Worm (Caenorhabditis elegans) whole organism, L4 larva: ENCODE results near the gene tmd-2.

Experiments
- F26F4.8 ChIP-seq: fragments of 200-800 bp; sonication (Bioruptor generic); conservative IDR thresholded peaks from 2 replicates; pipeline ENCODE4 v1.3.6; 2022; ENCODE audit warnings: missing genetic modification characterization, missing compliant biosample characterization
- Y105C5A.15 ChIP-seq: fragments of 200-800 bp; sonication (Bioruptor generic); IDR thresholded peaks from 2 replicates; pipeline ENCODE4 v1.3.6; 2022; ENCODE audit warnings: missing genetic modification characterization, missing compliant biosample characterization
- Y48G9A.11 ChIP-seq: fragments of 200-800 bp; sonication (Bioruptor generic); IDR thresholded peaks from 2 replicates; pipeline ENCODE4 v1.3.6; 2022; ENCODE audit warnings: missing genetic modification reagents, missing genetic modification characterization, missing compliant biosample characterization
- Y75B8A.6 ChIP-seq: fragments of 200-800 bp; sonication (Bioruptor generic); IDR thresholded peaks from 2 replicates; pipeline ENCODE4 v1.3.6; 2022; ENCODE audit warnings: missing genetic modification reagents, missing genetic modification characterization, missing compliant biosample characterization
- ZK337.2 ChIP-seq: fragments of 200-800 bp; sonication (Bioruptor generic); IDR thresholded peaks from 2 replicates; pipeline ENCODE4 v1.3.6; 2022; ENCODE audit warnings: missing genetic modification reagents, missing genetic modification characterization, missing compliant biosample characterization
- aha-1 ChIP-seq: fragments of 150-350 bp; peaks from one replicate; lab custom pipeline; 2014; ENCODE audit warnings: missing biosample characterization, missing genetic modification characterization
- aly-2 ChIP-seq: sonication (generic microtip); optimal IDR thresholded peaks from 2 replicates; lab custom pipeline; 2018; ENCODE audit warnings: missing biosample characterization, missing genetic modification characterization
- attf-4 ChIP-seq: sonication (generic microtip); optimal IDR thresholded peaks from 3 replicates; lab custom pipeline; 2017; ENCODE audit warnings: missing biosample characterization, missing genetic modification characterization
- ceh-62 ChIP-seq: sonication (generic microtip); optimal IDR thresholded peaks from 2 replicates; lab custom pipeline; 2017; ENCODE audit warnings: missing biosample characterization, missing genetic modification characterization
- daf-19 ChIP-seq: fragments of 200-800 bp; sonication (Bioruptor generic); conservative IDR thresholded peaks from 2 replicates; pipeline ENCODE4 v1.3.6; 2022; ENCODE audit warnings: missing genetic modification characterization, missing compliant biosample characterization
- daf-8 ChIP-seq: fragments of 200-800 bp; sonication (Bioruptor generic); IDR thresholded peaks from 2 replicates; pipeline ENCODE4 v1.3.6; 2022; ENCODE audit warnings: missing genetic modification characterization, missing compliant biosample characterization
- dmd-6 ChIP-seq: fragments of 200-800 bp; sonication (Bioruptor generic); IDR thresholded peaks from 2 replicates; pipeline ENCODE4 v1.3.6; 2022; ENCODE audit warnings: missing genetic modification reagents, missing genetic modification characterization, missing compliant biosample characterization
- dmd-8 ChIP-seq: fragments of 200-800 bp; sonication (Bioruptor generic); IDR thresholded peaks from 2 replicates; pipeline ENCODE4 v1.3.6; 2022; ENCODE audit warnings: missing genetic modification characterization, missing compliant biosample characterization
- dpl-1 ChIP-seq: fragments of 150-350 bp; optimal IDR thresholded peaks from 2 replicates; lab custom pipeline; 2014; ENCODE audit warnings: missing biosample characterization, missing genetic modification reagents, missing genetic modification characterization
- dve-1 ChIP-seq: sonication (generic microtip); optimal IDR thresholded peaks from 2 replicates; lab custom pipeline; 2017; ENCODE audit warnings: antibody characterized with exemption, mild to moderate bottlenecking, missing genetic modification characterization, missing compliant biosample characterization; ENCODE audit not compliant: insufficient read depth
- fkh-10 ChIP-seq: fragments of 150-350 bp; optimal IDR thresholded peaks from 2 replicates; lab custom pipeline; 2014; ENCODE audit warnings: missing biosample characterization, missing genetic modification reagents, missing genetic modification characterization
- hif-1 ChIP-seq, 2 experiments: sonication (generic microtip); optimal IDR thresholded peaks; 2 replicates each; lab custom pipeline; 2016 to 2017; ENCODE audit warnings: missing compliant biosample characterization in 2 of 2, missing genetic modification characterization in 2 of 2, missing genetic modification reagents in 2 of 2, missing genotype in 2 of 2, mild to moderate bottlenecking in 1 of 2
- lin-13 ChIP-seq: fragments of 150-350 bp; optimal IDR thresholded peaks from 2 replicates; lab custom pipeline; 2014; ENCODE audit warnings: missing biosample characterization, missing genetic modification reagents, missing genetic modification characterization
- lin-29 ChIP-seq: fragments of 200-800 bp; sonication (Bioruptor generic); IDR thresholded peaks from 2 replicates; pipeline ENCODE4 v1.3.6; 2022; ENCODE audit warnings: missing genetic modification reagents, missing genetic modification characterization, missing compliant biosample characterization
- lsy-2 ChIP-seq, 2 experiments: fragments of 150-350 bp in 1 of 2; sonication (generic microtip) in 1 of 2; optimal IDR thresholded peaks; 2 replicates each; lab custom pipeline; 2014 to 2017; ENCODE audit warnings: missing biosample characterization in 2 of 2, missing genetic modification characterization in 2 of 2
- madf-5 ChIP-seq, 2 experiments: fragments of 200-800 bp; sonication (Bioruptor generic); IDR thresholded peaks; 2 replicates each; pipeline ENCODE4 v1.3.6; 2022; ENCODE audit warnings: missing compliant biosample characterization in 2 of 2, missing genetic modification characterization in 2 of 2
- madf-9 ChIP-seq: fragments of 200-800 bp; sonication (Bioruptor generic); conservative IDR thresholded peaks from 2 replicates; pipeline ENCODE4 v1.3.6; 2022; ENCODE audit warnings: missing genetic modification reagents, missing genetic modification characterization, missing compliant biosample characterization
- mxl-2 ChIP-seq: fragments of 200-800 bp; sonication (Bioruptor generic); conservative IDR thresholded peaks from 2 replicates; pipeline ENCODE4 v1.3.6; 2022; ENCODE audit warnings: missing genetic modification reagents, missing genetic modification characterization, missing compliant biosample characterization
- nhr-102 ChIP-seq: sonication (generic microtip); optimal IDR thresholded peaks from 2 replicates; lab custom pipeline; 2016; ENCODE audit warnings: mild to moderate bottlenecking, missing genetic modification characterization, moderate library complexity, missing compliant biosample characterization
- nhr-11 ChIP-seq: fragments of 150-350 bp; optimal IDR thresholded peaks from 2 replicates; lab custom pipeline; 2014; ENCODE audit warnings: missing biosample characterization, missing genetic modification characterization
- nhr-111 ChIP-seq: fragments of 200-800 bp; sonication (Bioruptor generic); optimal IDR thresholded peaks from 2 replicates; lab custom pipeline; 2018; ENCODE audit warnings: mild to moderate bottlenecking, missing genetic modification characterization, missing compliant biosample characterization
- nhr-42 ChIP-seq: fragments of 200-800 bp; sonication (Bioruptor generic); IDR thresholded peaks from 2 replicates; pipeline ENCODE4 v1.3.6; 2022; ENCODE audit warnings: missing genetic modification characterization, missing compliant biosample characterization
- nhr-77 ChIP-seq: fragments of 150-350 bp; optimal IDR thresholded peaks from 2 replicates; lab custom pipeline; 2014; ENCODE audit warnings: missing biosample characterization, missing genetic modification characterization
- php-3 ChIP-seq: fragments of 200-800 bp; sonication (Bioruptor generic); IDR thresholded peaks from 2 replicates; pipeline ENCODE4 v1.3.6; 2022; ENCODE audit warnings: missing genetic modification reagents, missing genetic modification characterization, missing compliant biosample characterization
- pqm-1 ChIP-seq: sonication (generic microtip); optimal IDR thresholded peaks from 2 replicates; lab custom pipeline; 2017; ENCODE audit warnings: missing biosample characterization, missing genetic modification characterization
- rbr-2 ChIP-seq: sonication (generic microtip); optimal IDR thresholded peaks from 2 replicates; lab custom pipeline; 2016; ENCODE audit warnings: missing genotype, missing genetic modification characterization, missing compliant biosample characterization
- saeg-2 ChIP-seq: fragments of 200-800 bp; sonication (Bioruptor generic); IDR thresholded peaks from 2 replicates; pipeline ENCODE4 v1.3.6; 2022; ENCODE audit warnings: missing genetic modification reagents, missing genetic modification characterization, missing compliant biosample characterization
- snpc-4 ChIP-seq: fragments of 150-350 bp; optimal IDR thresholded peaks from 2 replicates; lab custom pipeline; 2014; ENCODE audit warnings: missing biosample characterization, missing genetic modification characterization
- tag-97 ChIP-seq: fragments of 200-800 bp; sonication (Bioruptor generic); IDR thresholded peaks from 2 replicates; pipeline ENCODE4 v1.3.6; 2022; ENCODE audit warnings: missing genetic modification characterization, missing compliant biosample characterization
- unc-130 ChIP-seq: sonication (generic microtip); optimal IDR thresholded peaks from 2 replicates; lab custom pipeline; 2016; ENCODE audit warnings: missing genetic modification reagents, missing genetic modification characterization, missing compliant biosample characterization
- vab-7 ChIP-seq: fragments of 200-800 bp; sonication (Bioruptor generic); IDR thresholded peaks from 2 replicates; pipeline ENCODE4 v1.3.6; 2022; ENCODE audit warnings: missing genetic modification reagents, missing genetic modification characterization, missing compliant biosample characterization
- ztf-11 ChIP-seq: fragments of 150-350 bp; optimal IDR thresholded peaks from 2 replicates; lab custom pipeline; 2014; ENCODE audit warnings: missing biosample characterization, missing genetic modification characterization

The tmd-2 gene

DNA sequence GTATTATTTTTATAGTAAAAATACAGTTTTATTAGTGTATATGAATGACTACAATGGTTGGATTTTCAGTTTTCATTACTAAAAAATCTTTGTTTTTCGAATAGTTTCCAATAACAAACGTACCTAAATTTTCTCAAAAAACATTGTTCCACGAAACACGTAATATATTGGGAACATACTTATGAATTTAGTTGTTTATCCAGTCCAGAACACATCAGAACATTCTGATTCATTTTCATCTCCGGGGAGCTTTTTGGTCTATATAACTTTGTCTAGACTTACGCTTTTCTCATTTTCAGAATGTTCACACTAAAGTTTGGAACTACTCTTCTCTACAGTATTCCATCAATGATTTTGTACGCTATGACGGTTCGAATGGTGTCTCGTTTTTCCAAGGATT is 42.7 kb upstream of the tmd-2 start, which contains the start of gene srg-33:
Gene srg-33 (plus strand): TSS at position 301 of the 400 bp plus-strand sequence.
- no peak for TF ChIP-seq Y75B8A.6 (GFP tag; lab: Robert Waterston, UW)
- TF ChIP-seq F26F4.8 (GFP tag; lab: Robert Waterston, UW) = no peak
- TF ChIP-seq dpl-1 (GFP tag; lab: Kevin White, UChicago) = no peak
- TF ChIP-seq tag-97 (GFP tag; lab: Robert Waterston, UW) = no peak
- no peak for TF ChIP-seq lin-13 (GFP tag; lab: Kevin White, UChicago)
- no peak for TF ChIP-seq unc-130 (GFP tag; lab: Kevin White, UChicago)
- TF ChIP-seq dve-1 (tag; lab: Kevin White, UChicago) = no peak
- no peak for TF ChIP-seq aha-1 (tag; lab: Kevin White, UChicago)
- TF ChIP-seq aly-2 (tag; lab: Kevin White, UChicago) = no peak
- TF ChIP-seq lin-29 (GFP tag; lab: Robert Waterston, UW) = no peak
- TF ChIP-seq madf-9 (GFP tag; lab: Robert Waterston, UW) = no peak
- TF ChIP-seq hif-1 (tag; optimal IDR thresholded peaks at IDR 0.05; lab: Kevin White, UChicago) = no peak
- TF ChIP-seq nhr-111 = no peak
- no peak for TF ChIP-seq snpc-4 (tag; lab: Kevin White, UChicago)
- TF ChIP-seq mxl-2 (GFP tag; lab: Robert Waterston, UW) = no peak
- TF ChIP-seq nhr-102 (tag; lab: Kevin White, UChicago) = no peak
- no peak for TF ChIP-seq nhr-42 (GFP tag; lab: Robert Waterston, UW)
- TF ChIP-seq nhr-77 (tag; lab: Kevin White, UChicago) = no peak
- TF ChIP-seq daf-8 (GFP tag; lab: Robert Waterston, UW) = no peak
- TF ChIP-seq php-3 (GFP tag; lab: Robert Waterston, UW) = no peak

DNA sequence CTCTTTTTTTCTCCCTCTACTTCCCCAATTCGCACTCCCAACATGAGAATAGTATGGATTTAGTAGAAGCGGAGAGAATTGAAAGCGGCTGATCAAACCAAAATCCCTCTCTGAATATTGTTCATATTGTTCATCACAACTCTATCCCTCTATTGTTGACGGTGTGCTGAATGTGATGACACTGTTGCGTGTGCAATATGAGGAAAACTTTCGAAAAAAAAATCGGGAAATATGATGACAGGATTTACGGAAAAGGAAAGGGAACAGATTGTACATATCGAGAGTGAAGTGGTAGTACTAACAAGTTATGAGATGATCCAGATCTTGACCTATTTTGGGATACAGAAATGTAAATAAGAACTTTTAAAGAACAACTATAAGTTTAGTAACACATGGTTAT is 38.6 kb upstream of the tmd-2 start, which contains the start of gene smex-1:
Gene smex-1 (minus strand): TSS at position 101 of the 400 bp plus-strand sequence.
- no peak for TF ChIP-seq fkh-10
- no peak for TF ChIP-seq nhr-11 (tag; lab: Kevin White, UChicago)
- no peak for TF ChIP-seq pqm-1 (tag; lab: Kevin White, UChicago)
- no peak for TF ChIP-seq ztf-11 (tag; lab: Kevin White, UChicago)
- no peak for TF ChIP-seq attf-4 (tag; lab: Kevin White, UChicago)
- TF ChIP-seq ceh-62 (tag; lab: Kevin White, UChicago) = no peak

- TF ChIP-seq dmd-6 (GFP tag; lab: Robert Waterston, UW) = peak; percentile 32; the same call in 1 of the 2 replicates
- TF ChIP-seq nhr-102 (tag; lab: Kevin White, UChicago) = no peak
These were observed 37.0 kb upstream of the tmd-2 start, which contains the start of gene W02D7.4 for ce11 chrV:8297504-8297903. Gene W02D7.4, minus strand, starts transcription at chrV:8297604.

- no peak for TF ChIP-seq dmd-8 (GFP tag; lab: Robert Waterston, UW)
- TF ChIP-seq rbr-2 (tag; lab: Kevin White, UChicago) = no peak
- TF ChIP-seq php-3 (GFP tag; lab: Robert Waterston, UW) = no peak
- TF ChIP-seq madf-5 (GFP tag; IDR thresholded peaks at IDR 0.05; lab: Robert Waterston, UW) = no peak
- TF ChIP-seq Y105C5A.15 (GFP tag; lab: Robert Waterston, UW) = no peak
- TF ChIP-seq ZK337.2 (GFP tag; lab: Robert Waterston, UW) = no peak
- TF ChIP-seq daf-19 (GFP tag; lab: Robert Waterston, UW) = no peak
- no peak for TF ChIP-seq fkh-10
- TF ChIP-seq dpl-1 (GFP tag; lab: Kevin White, UChicago) = no peak
- no peak for TF ChIP-seq lsy-2 (tag; optimal IDR thresholded peaks at IDR 0.05; lab: Kevin White, UChicago)
- no peak for TF ChIP-seq nhr-42 (GFP tag; lab: Robert Waterston, UW)
- TF ChIP-seq vab-7 (GFP tag; lab: Robert Waterston, UW) = no peak
- TF ChIP-seq Y48G9A.11 (GFP tag; lab: Robert Waterston, UW) = no peak
- TF ChIP-seq F26F4.8 (GFP tag; lab: Robert Waterston, UW) = no peak
- no peak for TF ChIP-seq saeg-2
- TF ChIP-seq, all 104 proteins: peak for 0
These were observed 35.1 kb upstream of the tmd-2 start, which contains the start of gene W02D7.5 for ce11 chrV:8299191-8299854. Gene W02D7.5, minus strand, starts transcription at chrV:8299241.
